Worm (Caenorhabditis elegans) whole organism, late embryonic: Measurements from ENCODE around the gene tpa-1.

ENCODE experiments used
- C38D4.7 ChIP-seq: fragments of 200-800 bp; sonication (Bioruptor generic); optimal IDR thresholded peaks from 2 replicates; lab custom pipeline; 2018; ENCODE audit warnings: mild to moderate bottlenecking, missing genetic modification characterization, moderate library complexity, missing compliant biosample characterization
- K09A11.1 ChIP-seq: sonication (generic microtip); optimal IDR thresholded peaks from 2 replicates; lab custom pipeline; 2017; ENCODE audit warnings: antibody characterized with exemption, mild to moderate bottlenecking, missing genetic modification characterization, missing compliant biosample characterization; ENCODE audit not compliant: insufficient read depth
- Y22D7AL.16 ChIP-seq: sonication (generic microtip); optimal IDR thresholded peaks from 2 replicates; lab custom pipeline; 2016; ENCODE audit warnings: missing genetic modification characterization, missing compliant biosample characterization
- ama-1 ChIP-seq: fragments of 150-350 bp; optimal IDR thresholded peaks from 2 replicates; lab custom pipeline; 2014
- ceh-18 ChIP-seq: sonication (generic microtip); optimal IDR thresholded peaks from 2 replicates; lab custom pipeline; 2016; ENCODE audit warnings: missing genetic modification characterization, missing compliant biosample characterization
- ceh-19 ChIP-seq: fragments of 200-800 bp; sonication (Bioruptor generic); optimal IDR thresholded peaks from 2 replicates; lab custom pipeline; 2018; ENCODE audit warnings: mild to moderate bottlenecking, missing genetic modification characterization, missing compliant biosample characterization
- ceh-2 ChIP-seq: sonication (generic microtip); optimal IDR thresholded peaks from 2 replicates; lab custom pipeline; 2016; ENCODE audit warnings: missing genotype, missing genetic modification characterization, missing compliant biosample characterization
- ceh-22 ChIP-seq: sonication (generic microtip); optimal IDR thresholded peaks from 2 replicates; lab custom pipeline; 2017; ENCODE audit warnings: missing biosample characterization, missing genetic modification characterization
- ceh-30 ChIP-seq: fragments of 150-350 bp; optimal IDR thresholded peaks from 2 replicates; lab custom pipeline; 2014; ENCODE audit warnings: missing biosample characterization, missing genetic modification characterization
- ceh-31 ChIP-seq: sonication (generic microtip); optimal IDR thresholded peaks from 2 replicates; lab custom pipeline; 2016; ENCODE audit warnings: missing genetic modification characterization, missing compliant biosample characterization
- ceh-45 ChIP-seq: fragments of 200-800 bp; sonication (Bioruptor generic); IDR thresholded peaks from 2 replicates; pipeline ENCODE4 v1.3.6; 2022; ENCODE audit warnings: missing genetic modification reagents, missing genetic modification characterization, missing compliant biosample characterization
- che-1 ChIP-seq: sonication (generic microtip); optimal IDR thresholded peaks from 2 replicates; lab custom pipeline; 2016; ENCODE audit warnings: mild to moderate bottlenecking, missing genetic modification characterization, missing compliant biosample characterization
- elt-2 ChIP-seq: sonication (generic microtip); optimal IDR thresholded peaks from 2 replicates; lab custom pipeline; 2016; ENCODE audit warnings: missing genetic modification reagents, missing genetic modification characterization, missing compliant biosample characterization
- elt-4 ChIP-seq: sonication (generic microtip); optimal IDR thresholded peaks from 2 replicates; lab custom pipeline; 2016; ENCODE audit warnings: missing genetic modification characterization, missing compliant biosample characterization
- ets-4 ChIP-seq: sonication (generic microtip); optimal IDR thresholded peaks from 2 replicates; lab custom pipeline; 2016; ENCODE audit warnings: missing genetic modification characterization, missing compliant biosample characterization
- fax-1 ChIP-seq: sonication (generic microtip); optimal IDR thresholded peaks from 2 replicates; lab custom pipeline; 2016; ENCODE audit warnings: missing genotype, missing genetic modification characterization, missing compliant biosample characterization
- fkh-10 ChIP-seq: fragments of 150-350 bp; optimal IDR thresholded peaks from 2 replicates; lab custom pipeline; 2014; ENCODE audit warnings: missing biosample characterization, missing genetic modification reagents, missing genetic modification characterization
- fkh-6 ChIP-seq: sonication (generic microtip); optimal IDR thresholded peaks from 2 replicates; lab custom pipeline; 2016; ENCODE audit warnings: missing genetic modification characterization, missing compliant biosample characterization
- hlh-13 ChIP-seq: fragments of 200-800 bp; sonication (Bioruptor generic); optimal IDR thresholded peaks from 2 replicates; lab custom pipeline; 2018; ENCODE audit warnings: mild to moderate bottlenecking, missing genetic modification characterization, missing compliant biosample characterization
- hlh-15 ChIP-seq: sonication (generic microtip); optimal IDR thresholded peaks from 2 replicates; lab custom pipeline; 2016; ENCODE audit warnings: missing genetic modification characterization, missing compliant biosample characterization
- madf-2 ChIP-seq: sonication (generic microtip); optimal IDR thresholded peaks from 2 replicates; lab custom pipeline; 2017; ENCODE audit warnings: missing genetic modification characterization, missing compliant biosample characterization
- mec-3 ChIP-seq: sonication (generic microtip); optimal IDR thresholded peaks from 2 replicates; lab custom pipeline; 2016; ENCODE audit warnings: borderline replicate concordance, missing genetic modification characterization, missing compliant biosample characterization
- nfya-1 ChIP-seq: sonication (generic microtip); optimal IDR thresholded peaks from 2 replicates; lab custom pipeline; 2017; ENCODE audit warnings: missing genetic modification characterization, mild to moderate bottlenecking, missing compliant biosample characterization, antibody characterized with exemption, moderate library complexity
- pag-3 ChIP-seq: sonication (generic microtip); optimal IDR thresholded peaks from 2 replicates; lab custom pipeline; 2016; ENCODE audit warnings: missing compliant biosample characterization, missing genetic modification characterization, borderline replicate concordance
- pat-9 ChIP-seq: fragments of 200-800 bp; sonication (Bioruptor generic); optimal IDR thresholded peaks from 2 replicates; lab custom pipeline; 2018; ENCODE audit warnings: mild to moderate bottlenecking, missing genetic modification characterization, moderate library complexity, missing compliant biosample characterization
- pha-4 ChIP-seq: fragments of 150-350 bp; optimal IDR thresholded peaks from 2 replicates; lab custom pipeline; 2018; ENCODE audit warnings: missing biosample characterization, missing genetic modification reagents, missing genetic modification characterization
- pros-1 ChIP-seq: fragments of 150-350 bp; optimal IDR thresholded peaks from 2 replicates; lab custom pipeline; 2014; ENCODE audit warnings: missing biosample characterization, missing genetic modification reagents, missing genetic modification characterization
- rnt-1 ChIP-seq: sonication (generic microtip); optimal IDR thresholded peaks from 2 replicates; lab custom pipeline; 2016; ENCODE audit warnings: missing genetic modification characterization, missing compliant biosample characterization
- tbx-7 ChIP-seq: sonication (generic microtip); optimal IDR thresholded peaks from 2 replicates; lab custom pipeline; 2016; ENCODE audit warnings: missing genotype, missing genetic modification characterization, missing compliant biosample characterization
- unc-3 ChIP-seq, 2 experiments: fragments of 200-800 bp in 1 of 2; sonication (Bioruptor generic) in 1 of 2; sonication (generic microtip) in 1 of 2; conservative IDR thresholded peaks in 1 of 2; optimal IDR thresholded peaks in 1 of 2; 2 replicates each; pipeline versions ENCODE4 v1.3.6 to Lab custom; 2016 to 2022; ENCODE audit warnings: missing compliant biosample characterization in 2 of 2, missing genetic modification characterization in 2 of 2, missing genetic modification reagents in 1 of 2
- unc-42 ChIP-seq: sonication (generic microtip); optimal IDR thresholded peaks from 2 replicates; lab custom pipeline; 2016; ENCODE audit warnings: missing genotype, missing genetic modification characterization, missing compliant biosample characterization
- unc-55 ChIP-seq: sonication (generic microtip); optimal IDR thresholded peaks from 2 replicates; lab custom pipeline; 2017; ENCODE audit warnings: missing biosample characterization, missing genetic modification reagents, missing genetic modification characterization
- zip-5 ChIP-seq: sonication (generic microtip); optimal IDR thresholded peaks from 2 replicates; lab custom pipeline; 2016; ENCODE audit warnings: missing genetic modification characterization, missing compliant biosample characterization

The tpa-1 gene

DNA sequence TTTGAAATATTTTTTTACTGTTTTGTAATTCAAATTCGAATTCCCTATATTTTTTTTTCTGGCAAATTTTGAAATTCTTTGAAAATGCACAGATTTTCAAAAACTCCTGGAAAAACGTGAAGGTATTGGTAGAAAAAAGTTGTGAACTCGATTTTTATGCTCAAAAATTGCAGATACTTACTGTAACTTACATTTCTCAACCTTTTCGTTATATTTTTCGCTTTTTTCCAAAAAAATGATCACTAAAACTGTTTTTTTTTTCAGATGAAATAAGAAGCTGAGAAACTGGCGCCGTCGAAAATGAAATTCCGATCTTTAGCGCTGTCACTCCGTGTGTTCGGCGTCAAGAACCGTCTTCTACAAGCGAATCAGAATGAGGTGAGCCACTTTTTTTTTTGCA lies 15.7 kb upstream of the tpa-1 start, which contains the start of gene T05C7.8:
TSS of gene T05C7.8 (plus strand) at position 301 of the 400 bp plus-strand sequence.
- TF ChIP-seq unc-3 (GFP tag; conservative IDR thresholded peaks at IDR 0.05; lab: Robert Waterston, UW) = no peak
- no peak for TF ChIP-seq unc-3 (tag; optimal IDR thresholded peaks at IDR 0.05; lab: Kevin White, UChicago)
- TF ChIP-seq elt-4 (tag; lab: Kevin White, UChicago) = no peak
- TF ChIP-seq madf-2 (tag; lab: Kevin White, UChicago) = no peak
- no peak for TF ChIP-seq ama-1 (lab: Kevin White, UChicago)
- TF ChIP-seq che-1 (tag; lab: Kevin White, UChicago) = no peak
- no peak for TF ChIP-seq ceh-45 (GFP tag; lab: Robert Waterston, UW)
- no peak for TF ChIP-seq ceh-30 (tag; lab: Kevin White, UChicago)
- no peak for TF ChIP-seq nfya-1 (tag; lab: Kevin White, UChicago)
- no peak for TF ChIP-seq pha-4 (tag; lab: Kevin White, UChicago)
- TF ChIP-seq ceh-19 = no peak
- TF ChIP-seq mec-3 = no peak
- no peak for TF ChIP-seq ceh-2 (tag; lab: Kevin White, UChicago)
- no peak for TF ChIP-seq pag-3 (tag; lab: Kevin White, UChicago)
- no peak for TF ChIP-seq K09A11.1
- no peak for TF ChIP-seq Y22D7AL.16
- TF ChIP-seq unc-55 (GFP tag; lab: Kevin White, UChicago) = no peak
- TF ChIP-seq, all 69 proteins: peak for 0

- TF ChIP-seq fkh-10 (GFP tag; lab: Kevin White, UChicago) = no peak
- TF ChIP-seq hlh-15 = no peak
- no peak for TF ChIP-seq ets-4 (tag; lab: Kevin White, UChicago)
- no peak for TF ChIP-seq madf-2 (tag; lab: Kevin White, UChicago)
- TF ChIP-seq tbx-7 (tag; lab: Kevin White, UChicago) = no peak
- TF ChIP-seq ceh-31 (tag; lab: Kevin White, UChicago) = no peak
- TF ChIP-seq pros-1 (tag; lab: Kevin White, UChicago) = no peak
- TF ChIP-seq ceh-19 = no peak
- no peak for TF ChIP-seq fkh-6 (tag; lab: Kevin White, UChicago)
- TF ChIP-seq che-1 (tag; lab: Kevin White, UChicago) = no peak
- TF ChIP-seq hlh-13 (GFP tag; lab: Kevin White, UChicago) = no peak
- TF ChIP-seq ceh-22 = no peak
- TF ChIP-seq rnt-1 (tag; lab: Kevin White, UChicago) = no peak
These were observed 14.4 kb upstream of the tpa-1 start for ce11 chrIV:77421-77820.

DNA sequence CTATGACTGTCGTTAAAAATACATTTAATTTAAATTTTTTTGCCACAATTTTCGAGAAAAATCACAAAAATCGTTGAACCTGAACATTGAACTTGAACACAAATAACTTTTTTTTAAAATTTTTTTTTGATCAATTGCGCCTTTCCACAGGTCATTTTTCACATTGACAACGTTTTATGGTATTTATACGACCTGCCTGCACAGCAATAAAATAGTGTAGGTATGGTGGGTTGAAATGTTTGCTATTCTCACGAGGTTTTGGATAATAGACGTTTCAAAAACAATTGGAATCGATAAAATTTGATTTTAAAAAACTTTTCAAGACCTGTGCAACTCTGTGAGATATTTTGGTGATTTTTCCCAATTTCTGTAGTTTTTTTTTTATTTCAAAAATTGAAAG lies 13.6 kb upstream of the tpa-1 start:
- TF ChIP-seq fax-1 (tag; lab: Kevin White, UChicago) = no peak
- no peak for TF ChIP-seq Y22D7AL.16
- no peak for TF ChIP-seq elt-2 (tag; lab: Kevin White, UChicago)

DNA sequence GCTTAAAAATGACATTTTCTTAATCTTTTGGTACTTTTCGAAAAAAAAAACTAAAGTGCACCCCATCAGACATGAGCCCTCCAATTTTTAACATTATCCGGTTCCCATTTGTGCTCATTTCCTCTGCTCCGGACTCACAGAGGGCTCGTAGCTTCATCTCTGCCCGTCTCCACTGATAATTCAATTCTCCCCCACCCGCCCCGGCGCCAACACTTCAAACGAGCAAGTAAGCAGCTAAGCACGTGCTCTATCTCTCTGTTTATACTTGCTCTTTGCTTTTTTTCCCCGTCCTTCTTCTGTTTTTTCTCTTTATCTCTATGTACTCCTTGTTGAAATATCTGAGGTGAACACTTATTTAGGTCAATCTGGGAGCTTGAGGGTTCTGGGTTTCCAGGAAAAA lies 12.6 kb upstream of the tpa-1 start, which contains the start of gene T05C7.9:
TSS of gene T05C7.9 (plus strand) at position 72 of the 400 bp plus-strand sequence.
- TF ChIP-seq ceh-18 (tag; lab: Kevin White, UChicago) (peak; percentile 37), unc-42 (tag; lab: Kevin White, UChicago) (peak; percentile 80), tbx-7 (tag; lab: Kevin White, UChicago) (no peak), unc-55 (GFP tag; lab: Kevin White, UChicago) (no peak)
- TF ChIP-seq, all 69 proteins: peak for 2

DNA sequence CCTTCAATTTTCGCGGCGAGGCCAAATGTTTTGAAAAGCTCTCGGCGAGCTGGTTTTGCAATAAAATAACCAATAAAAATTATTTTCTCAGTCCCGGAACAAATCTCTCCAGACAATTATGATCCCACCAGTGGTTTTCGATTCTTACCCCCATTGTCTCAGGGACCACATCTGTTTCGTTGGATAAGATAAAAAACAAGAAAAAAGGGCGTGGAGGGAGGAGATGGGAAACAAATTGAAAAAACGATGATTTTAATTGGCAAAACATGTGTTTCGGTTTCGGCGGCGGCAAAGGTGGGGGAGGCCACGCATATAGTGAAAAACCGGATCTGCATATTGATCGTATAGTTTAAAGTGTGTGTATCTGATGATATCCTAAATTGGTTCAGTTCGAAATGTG lies 10.8 kb upstream of the tpa-1 start:
- TF ChIP-seq zip-5 (tag; lab: Kevin White, UChicago) (no peak), C38D4.7 (no peak), pag-3 (tag; lab: Kevin White, UChicago) (no peak), pat-9 (no peak), unc-3 (GFP tag; conservative IDR thresholded peaks at IDR 0.05; lab: Robert Waterston, UW) (no peak), unc-3 (tag; optimal IDR thresholded peaks at IDR 0.05; lab: Kevin White, UChicago) (no peak)
- TF ChIP-seq, all 69 proteins: peak for 0
